Worm (Caenorhabditis elegans) whole organism, L3 larva: Measurements from ENCODE around the gene szy-4.

Experiments
- R02D3.7 ChIP-seq: fragments of 150-350 bp; optimal IDR thresholded peaks from 2 replicates; lab custom pipeline; 2014; ENCODE audit warnings: missing biosample characterization, missing genetic modification characterization
- ZK546.5 ChIP-seq: sonication (generic microtip); optimal IDR thresholded peaks from 2 replicates; lab custom pipeline; 2017; ENCODE audit warnings: missing biosample characterization, missing genetic modification characterization
- aly-2 ChIP-seq: fragments of 150-350 bp; optimal IDR thresholded peaks from 2 replicates; lab custom pipeline; 2014; ENCODE audit warnings: missing biosample characterization, missing genetic modification characterization
- ama-1 ChIP-seq: fragments of 150-350 bp; optimal IDR thresholded peaks from 2 replicates; lab custom pipeline; 2018
- ceh-16 ChIP-seq: sonication (generic microtip); optimal IDR thresholded peaks from 2 replicates; lab custom pipeline; 2017; ENCODE audit warnings: missing biosample characterization, missing genetic modification characterization
- ceh-28 ChIP-seq: fragments of 150-350 bp; optimal IDR thresholded peaks from 2 replicates; lab custom pipeline; 2014; ENCODE audit warnings: missing biosample characterization, missing genetic modification reagents, missing genetic modification characterization
- ceh-82 ChIP-seq: fragments of 150-350 bp; optimal IDR thresholded peaks from 2 replicates; lab custom pipeline; 2014; ENCODE audit warnings: missing biosample characterization, missing genetic modification characterization
- ceh-9 ChIP-seq: sonication (generic microtip); optimal IDR thresholded peaks from 2 replicates; lab custom pipeline; 2018; ENCODE audit warnings: missing biosample characterization, missing genetic modification characterization
- egl-27 ChIP-seq: sonication (generic microtip); optimal IDR thresholded peaks from 4 replicates; lab custom pipeline; 2017; ENCODE audit warnings: missing biosample characterization, missing genetic modification reagents, missing genetic modification characterization
- egl-5 ChIP-seq: fragments of 150-350 bp; optimal IDR thresholded peaks from 2 replicates; lab custom pipeline; 2017; ENCODE audit warnings: missing biosample characterization, missing genetic modification reagents, missing genetic modification characterization, inconsistent platforms
- elt-1 ChIP-seq: fragments of 150-350 bp; optimal IDR thresholded peaks from 2 replicates; lab custom pipeline; 2014; ENCODE audit warnings: missing biosample characterization, missing genetic modification characterization
- eor-1 ChIP-seq, 2 experiments: fragments of 150-350 bp; optimal IDR thresholded peaks; 2 replicates each; lab custom pipeline; 2014 to 2018; ENCODE audit warnings: missing biosample characterization in 2 of 2, missing genetic modification characterization in 2 of 2
- fkh-10 ChIP-seq: sonication (generic microtip); optimal IDR thresholded peaks from 2 replicates; lab custom pipeline; 2017; ENCODE audit warnings: missing biosample characterization, missing genetic modification reagents, missing genetic modification characterization
- fkh-2 ChIP-seq: fragments of 150-350 bp; optimal IDR thresholded peaks from 2 replicates; lab custom pipeline; 2014; ENCODE audit warnings: missing biosample characterization, missing genetic modification reagents, missing genetic modification characterization
- fos-1 ChIP-seq: fragments of 150-350 bp; optimal IDR thresholded peaks from 2 replicates; lab custom pipeline; 2014; ENCODE audit warnings: missing biosample characterization, missing genetic modification characterization
- hmg-11 ChIP-seq: sonication (generic microtip); optimal IDR thresholded peaks from 2 replicates; lab custom pipeline; 2016; ENCODE audit warnings: missing genetic modification characterization, missing compliant biosample characterization
- jun-1 ChIP-seq: fragments of 150-350 bp; optimal IDR thresholded peaks from 2 replicates; lab custom pipeline; 2014; ENCODE audit warnings: missing biosample characterization, missing genetic modification reagents, missing genetic modification characterization
- lin-15B ChIP-seq: fragments of 150-350 bp; optimal IDR thresholded peaks from 2 replicates; lab custom pipeline; 2014; ENCODE audit warnings: missing biosample characterization, missing genetic modification characterization
- lin-39 ChIP-seq: fragments of 150-350 bp; optimal IDR thresholded peaks from 2 replicates; lab custom pipeline; 2018; ENCODE audit warnings: missing biosample characterization, missing genetic modification reagents, missing genetic modification characterization
- lsy-12 ChIP-seq: sonication (generic microtip); optimal IDR thresholded peaks from 2 replicates; lab custom pipeline; 2016; ENCODE audit warnings: mild to moderate bottlenecking, missing genetic modification characterization, missing compliant biosample characterization
- mdl-1 ChIP-seq: fragments of 150-350 bp; optimal IDR thresholded peaks from 2 replicates; lab custom pipeline; 2014; ENCODE audit warnings: missing biosample characterization, missing genetic modification characterization
- nhr-12 ChIP-seq: fragments of 150-350 bp; optimal IDR thresholded peaks from 2 replicates; lab custom pipeline; 2014; ENCODE audit warnings: missing biosample characterization, missing genetic modification characterization
- nhr-23 ChIP-seq: fragments of 150-350 bp; optimal IDR thresholded peaks from 2 replicates; lab custom pipeline; 2014; ENCODE audit warnings: missing biosample characterization, missing genetic modification reagents, missing genetic modification characterization
- nhr-237 ChIP-seq: fragments of 150-350 bp; optimal IDR thresholded peaks from 2 replicates; lab custom pipeline; 2014; ENCODE audit warnings: missing biosample characterization, missing genetic modification characterization
- nhr-28 ChIP-seq: fragments of 150-350 bp; optimal IDR thresholded peaks from 2 replicates; lab custom pipeline; 2014; ENCODE audit warnings: missing biosample characterization, missing genetic modification characterization
- nhr-43 ChIP-seq: sonication (generic microtip); optimal IDR thresholded peaks from 2 replicates; lab custom pipeline; 2016; ENCODE audit warnings: mild to moderate bottlenecking, missing genetic modification characterization, missing compliant biosample characterization; ENCODE audit not compliant: poor library complexity, severe bottlenecking
- nhr-77 ChIP-seq: fragments of 150-350 bp; optimal IDR thresholded peaks from 2 replicates; lab custom pipeline; 2014; ENCODE audit warnings: missing biosample characterization, missing genetic modification characterization
- pha-4 ChIP-seq: fragments of 150-350 bp; optimal IDR thresholded peaks from 2 replicates; lab custom pipeline; 2014; ENCODE audit warnings: missing biosample characterization, missing genetic modification reagents, missing genetic modification characterization
- pqm-1 ChIP-seq: fragments of 150-350 bp; optimal IDR thresholded peaks from 2 replicates; lab custom pipeline; 2017; ENCODE audit warnings: missing biosample characterization, missing genetic modification characterization, inconsistent platforms
- sea-2 ChIP-seq: fragments of 150-350 bp; sonication (generic microtip); optimal IDR thresholded peaks from 4 replicates; lab custom pipeline; 2014; ENCODE audit warnings: missing biosample characterization, missing genetic modification reagents, missing genetic modification characterization
- skn-1 ChIP-seq: fragments of 150-350 bp; optimal IDR thresholded peaks from 2 replicates; lab custom pipeline; 2014; ENCODE audit warnings: missing biosample characterization, missing genetic modification characterization
- tbx-2 ChIP-seq: sonication (generic microtip); optimal IDR thresholded peaks from 2 replicates; lab custom pipeline; 2016; ENCODE audit warnings: mild to moderate bottlenecking, missing genetic modification characterization, missing compliant biosample characterization
- unc-39 ChIP-seq: sonication (generic microtip); optimal IDR thresholded peaks from 4 replicates; lab custom pipeline; 2017; ENCODE audit warnings: missing biosample characterization, missing genetic modification characterization
- unc-62 ChIP-seq: fragments of 150-350 bp; sonication (generic microtip); optimal IDR thresholded peaks from 4 replicates; lab custom pipeline; 2014; ENCODE audit warnings: missing biosample characterization, missing genetic modification reagents, missing genetic modification characterization
- zag-1 ChIP-seq: fragments of 150-350 bp; optimal IDR thresholded peaks from 2 replicates; lab custom pipeline; 2014; ENCODE audit warnings: missing biosample characterization, missing genetic modification characterization

szy-4 gene

ce11 chrII:6199010-6199409, 514 bp downstream of the szy-4 start:
- TF ChIP-seq nhr-237 (no peak), aly-2 (tag; lab: Kevin White, UChicago) (no peak), jun-1 (tag; lab: Kevin White, UChicago) (no peak), egl-5 (tag; lab: Kevin White, UChicago) (no peak), tbx-2 (tag; lab: Kevin White, UChicago) (no peak), eor-1 (tag; optimal IDR thresholded peaks at IDR 0.05; lab: Kevin White, UChicago) (no peak), nhr-77 (tag; lab: Kevin White, UChicago) (no peak), fkh-2 (tag; lab: Kevin White, UChicago) (no peak), nhr-12 (tag; lab: Kevin White, UChicago) (no peak), egl-27 (tag; lab: Kevin White, UChicago) (no peak), sea-2 (no peak), skn-1 (tag; lab: Kevin White, UChicago) (no peak), ZK546.5 (tag; lab: Kevin White, UChicago) (no peak), ama-1 (lab: Kevin White, UChicago) (no peak), pqm-1 (no peak), lsy-12 (no peak)

DNA sequence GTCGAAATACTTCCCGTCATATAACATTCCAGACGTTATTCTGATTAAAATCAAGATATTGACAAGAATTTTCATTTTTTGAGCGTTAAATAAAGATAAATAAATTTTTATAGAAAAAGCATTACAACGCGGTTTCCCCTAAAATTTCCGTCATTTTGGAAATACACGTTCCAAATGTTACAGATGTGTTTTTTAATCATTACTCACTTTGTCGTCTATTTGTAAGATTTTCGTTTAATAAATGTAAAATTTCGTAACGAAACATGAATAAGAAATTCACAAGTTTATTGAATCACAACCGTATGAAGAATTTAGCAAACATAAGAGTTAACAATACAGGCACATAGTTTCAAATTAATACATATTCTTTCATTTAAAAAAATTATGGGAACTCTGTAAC, 4.4 kb downstream of the szy-4 start, which contains the start of gene C30B5.17:
TSS of gene C30B5.17 (minus strand) at position 101 of the 400 bp plus-strand sequence.
- no peak for TF ChIP-seq fkh-10 (GFP tag; lab: Kevin White, UChicago)
- no peak for TF ChIP-seq nhr-23
- no peak for TF ChIP-seq hmg-11 (tag; lab: Kevin White, UChicago)
- TF ChIP-seq nhr-28 (tag; lab: Kevin White, UChicago), result no peak
- TF ChIP-seq unc-62 (GFP tag; lab: Kevin White, UChicago), result no peak
- TF ChIP-seq R02D3.7 (tag; lab: Kevin White, UChicago), result no peak
- no peak for TF ChIP-seq unc-39 (tag; lab: Kevin White, UChicago)
- TF ChIP-seq lin-15B, result no peak
- no peak for TF ChIP-seq fos-1 (tag; lab: Kevin White, UChicago)
- no peak for TF ChIP-seq ama-1 (lab: Kevin White, UChicago)
- no peak for TF ChIP-seq ceh-28 (tag; lab: Kevin White, UChicago)
- no peak for TF ChIP-seq egl-5 (tag; lab: Kevin White, UChicago)

DNA sequence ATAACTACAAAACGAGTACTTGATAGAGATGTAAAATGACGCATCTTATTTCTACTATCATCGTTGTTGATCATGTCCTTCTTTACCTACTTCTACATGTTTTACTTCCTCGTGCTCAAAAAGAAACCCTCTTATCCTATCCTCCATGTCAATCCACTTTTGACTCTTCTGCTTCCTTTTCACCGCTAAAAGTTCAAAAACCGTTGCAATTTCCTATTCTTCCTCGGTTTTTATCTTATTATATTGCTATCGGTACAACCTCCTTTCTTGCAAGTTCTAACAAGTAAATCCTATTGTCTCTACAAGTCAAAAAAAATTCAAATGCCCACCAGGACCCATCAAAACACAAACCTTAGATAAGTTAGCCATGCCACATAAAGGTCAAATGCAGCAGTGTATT, 8.8 kb downstream of the szy-4 start:
- TF ChIP-seq fkh-10 (GFP tag; lab: Kevin White, UChicago), result peak; percentile 71
- no peak for TF ChIP-seq skn-1 (tag; lab: Kevin White, UChicago)

DNA sequence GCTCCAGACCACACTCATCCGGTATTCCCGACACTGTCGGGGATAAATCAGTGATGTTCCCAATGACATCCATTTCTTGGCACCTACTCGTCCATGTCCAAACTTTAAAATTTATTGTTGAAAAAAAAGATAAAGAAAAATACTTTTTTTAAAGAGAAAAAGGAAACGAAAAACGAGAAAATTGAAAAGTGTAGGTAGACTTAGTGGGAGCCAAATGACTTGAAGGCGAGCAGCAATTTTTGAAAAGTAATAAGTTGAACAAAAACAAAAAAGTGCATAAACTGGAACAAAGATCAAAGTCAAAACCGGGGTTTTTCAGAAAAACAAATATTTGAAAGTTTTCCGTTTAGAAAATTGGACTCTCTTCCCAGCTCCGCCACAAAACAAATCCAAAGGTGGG, 9.6 kb downstream of the szy-4 start, which contains the start of gene daf-37:
TSS of gene daf-37 (minus strand) at position 101 of the 400 bp plus-strand sequence.
- TF ChIP-seq lin-39 (tag; lab: Kevin White, UChicago), result no peak
- no peak for TF ChIP-seq nhr-43 (tag; lab: Kevin White, UChicago)

DNA sequence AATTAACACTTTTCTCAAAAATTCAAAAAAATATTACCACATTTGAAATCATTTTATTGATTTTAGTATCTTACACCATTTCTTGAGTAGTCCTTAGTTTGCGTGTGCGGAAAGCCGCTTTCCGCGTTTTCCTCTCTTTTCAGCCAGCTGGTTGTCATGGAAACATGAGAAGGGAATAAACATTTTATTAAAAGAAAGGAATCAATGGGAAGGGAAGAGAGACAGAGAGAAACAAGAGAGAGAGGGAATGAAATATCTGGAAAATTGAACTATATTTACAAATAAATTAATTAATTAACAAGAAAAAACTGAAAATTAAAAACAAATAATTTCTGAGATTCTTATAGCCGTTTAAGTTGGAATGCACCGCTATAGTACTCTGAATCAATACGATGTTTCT, 20.9 kb downstream of the szy-4 start, which contains the start of gene mks-2:
TSS of gene mks-2 (minus strand) at position 101 of the 400 bp plus-strand sequence.
- no peak for TF ChIP-seq nhr-237
- TF ChIP-seq egl-27 (tag; lab: Kevin White, UChicago), result no peak
- TF ChIP-seq ceh-9 (tag; lab: Kevin White, UChicago), result no peak
- TF ChIP-seq ceh-82, result no peak
- no peak for TF ChIP-seq R02D3.7 (tag; lab: Kevin White, UChicago)
- TF ChIP-seq elt-1 (tag; lab: Kevin White, UChicago), result no peak
- no peak for TF ChIP-seq nhr-43 (tag; lab: Kevin White, UChicago)
- no peak for TF ChIP-seq ceh-16 (tag; lab: Kevin White, UChicago)
- no peak for TF ChIP-seq fkh-10 (GFP tag; lab: Kevin White, UChicago)
- TF ChIP-seq mdl-1 (tag; lab: Kevin White, UChicago), result no peak
- no peak for TF ChIP-seq pha-4 (tag; lab: Kevin White, UChicago)
- no peak for TF ChIP-seq zag-1 (tag; lab: Kevin White, UChicago)
- TF ChIP-seq eor-1 (tag; optimal IDR thresholded peaks at IDR 0.05; lab: Kevin White, UChicago), result no peak
- no peak for TF ChIP-seq sea-2
